Worm (Caenorhabditis elegans) whole organism, young adult: Measurements from ENCODE around the gene C17G1.14.

ENCODE experiments used
- F57A8.1 ChIP-seq: fragments of 200-800 bp; sonication (Bioruptor generic); optimal IDR thresholded peaks from 2 replicates; lab custom pipeline; 2018; ENCODE audit warnings: mild to moderate bottlenecking, missing genetic modification characterization, moderate library complexity, missing compliant biosample characterization
- T26A5.8 ChIP-seq: sonication (generic microtip); optimal IDR thresholded peaks from 2 replicates; lab custom pipeline; 2016; ENCODE audit warnings: missing genetic modification characterization, missing compliant biosample characterization
- attf-3 ChIP-seq: fragments of 200-800 bp; sonication (Bioruptor generic); conservative IDR thresholded peaks from 2 replicates; pipeline ENCODE4 v1.3.6; 2022; ENCODE audit warnings: missing genetic modification reagents, missing genetic modification characterization, missing compliant biosample characterization
- mxl-1 ChIP-seq: sonication (generic microtip); optimal IDR thresholded peaks from 2 replicates; lab custom pipeline; 2016; ENCODE audit warnings: missing genetic modification characterization, missing compliant biosample characterization

DNA sequence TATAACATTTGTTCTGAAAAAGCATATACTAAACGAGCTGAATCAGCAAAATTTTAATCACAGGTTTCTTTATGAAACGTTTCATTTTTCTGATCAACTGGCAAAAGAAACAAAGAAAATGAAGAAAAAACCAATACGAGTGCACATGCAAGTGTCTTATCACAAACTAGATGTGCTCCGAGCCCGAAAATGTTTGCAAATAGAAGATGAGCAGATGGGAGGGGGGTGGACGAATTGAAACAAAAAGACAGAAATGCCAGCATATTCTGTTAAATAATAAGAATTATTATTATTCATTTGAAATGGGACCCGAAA is 4.6 kb upstream of the C17G1.14 start:
- TF ChIP-seq mxl-1 (tag; lab: Kevin White, UChicago) (no peak), attf-3 (no peak), F57A8.1 (GFP tag; lab: Kevin White, UChicago) (no peak), T26A5.8 (no peak)
